Fruit fly (Drosophila melanogaster) whole organism: Measurements from ENCODE around the gene Tep3.

Source experiments
- CG8478 ChIP-seq: fragments of >200 bp; optimal IDR thresholded peaks from 2 replicates; lab custom pipeline; 2018; ENCODE audit warnings: inconsistent platforms
- Dll ChIP-seq: fragments of >200 bp; optimal IDR thresholded peaks from 2 replicates; lab custom pipeline; 2017
- pan ChIP-seq: fragments of >200 bp; optimal IDR thresholded peaks from 2 replicates; lab custom pipeline; 2017
- psq ChIP-seq: fragments of >200 bp; optimal IDR thresholded peaks from 2 replicates; lab custom pipeline; 2017
- usp ChIP-seq: fragments of >200 bp; optimal IDR thresholded peaks from 2 replicates; lab custom pipeline; 2017; ENCODE audit warnings: missing biosample characterization, missing genetic modification characterization, mixed read lengths

- TF ChIP-seq psq (no peak), CG8478 (lab: Kevin White, UChicago) (no peak), Dll (lab: Kevin White, UChicago) (no peak), pan (lab: Kevin White, UChicago) (no peak), usp (GFP tag; lab: Kevin White, UChicago) (no peak)
Measured at dm6 chr2L:7744739-7745138, 42.1 kb downstream of the Tep3 start, which contains the start of gene CG7214.
